Fruit fly (Drosophila melanogaster) whole organism, embryonic: ENCODE measurements around the gene Cdc23.

Experiments
- Adf1 ChIP-seq: fragments of 200-800 bp; sonication (Bioruptor generic); IDR thresholded peaks from 2 replicates; pipeline ENCODE4 v1.3.6; 2022; ENCODE audit warnings: missing biosample characterization, missing genetic modification characterization
- CG11247 ChIP-seq: fragments of 200-800 bp; sonication (Bioruptor generic); IDR thresholded peaks from 2 replicates; pipeline ENCODE4 v1.3.6; 2022; ENCODE audit warnings: missing biosample characterization, missing genetic modification characterization
- CG12104 ChIP-seq: fragments of 200-800 bp; sonication (Bioruptor generic); optimal IDR thresholded peaks from 3 replicates; lab custom pipeline; 2016; ENCODE audit warnings: missing biosample characterization, missing genetic modification characterization
- CG12391 ChIP-seq: fragments of 200-800 bp; sonication (Bioruptor generic); optimal IDR thresholded peaks from 3 replicates; lab custom pipeline; 2018; ENCODE audit warnings: missing biosample characterization, mild to moderate bottlenecking, missing genetic modification characterization, moderate library complexity
- CG12744 ChIP-seq: fragments of 200-800 bp; sonication (Bioruptor generic); optimal IDR thresholded peaks from 2 replicates; lab custom pipeline; 2016; ENCODE audit warnings: missing biosample characterization, missing genetic modification characterization
- CG14710 ChIP-seq: fragments of 200-800 bp; sonication (Bioruptor generic); optimal IDR thresholded peaks from 3 replicates; lab custom pipeline; 2019; ENCODE audit warnings: missing biosample characterization, mild to moderate bottlenecking, missing genetic modification characterization, moderate library complexity
- CG15011 ChIP-seq: fragments of 200-800 bp; sonication (Bioruptor generic); optimal IDR thresholded peaks from 3 replicates; lab custom pipeline; 2018; ENCODE audit warnings: missing biosample characterization, mild to moderate bottlenecking, missing genetic modification characterization
- CG1602 ChIP-seq: fragments of 200-800 bp; sonication (Bioruptor generic); optimal IDR thresholded peaks from 3 replicates; lab custom pipeline; 2016; ENCODE audit warnings: missing biosample characterization, missing genetic modification characterization
- CG17361 ChIP-seq: fragments of 200-800 bp; sonication (Bioruptor generic); IDR thresholded peaks from 3 replicates; pipeline ENCODE4 v1.3.6; 2022; ENCODE audit warnings: missing biosample characterization, missing genetic modification characterization
- CG17829 ChIP-seq: fragments of 200-800 bp; optimal IDR thresholded peaks from 2 replicates; lab custom pipeline; 2019; ENCODE audit warnings: missing biosample characterization, mild to moderate bottlenecking, missing genetic modification characterization, moderate library complexity
- CG18262 ChIP-seq: fragments of 200-800 bp; optimal IDR thresholded peaks from 3 replicates; lab custom pipeline; 2019; ENCODE audit warnings: missing biosample characterization, mild to moderate bottlenecking, missing genetic modification characterization, moderate library complexity
- CG1832 ChIP-seq: fragments of 200-800 bp; sonication (Bioruptor generic); optimal IDR thresholded peaks from 2 replicates; lab custom pipeline; 2017; ENCODE audit warnings: missing biosample characterization, mild to moderate bottlenecking, missing genetic modification characterization, inconsistent platforms
- CG18476 ChIP-seq: fragments of 200-800 bp; sonication (Bioruptor generic); optimal IDR thresholded peaks from 2 replicates; lab custom pipeline; 2016; ENCODE audit warnings: missing biosample characterization, mild to moderate bottlenecking, missing genetic modification characterization
- CG2678 ChIP-seq: fragments of 200-800 bp; sonication (Bioruptor generic); optimal IDR thresholded peaks from 3 replicates; lab custom pipeline; 2019; ENCODE audit warnings: missing biosample characterization, mild to moderate bottlenecking, missing genetic modification characterization, moderate library complexity
- CG34422 ChIP-seq: fragments of 200-800 bp; sonication (Bioruptor generic); IDR thresholded peaks from 3 replicates; pipeline ENCODE4 v1.3.6; 2022; ENCODE audit warnings: missing biosample characterization, missing genetic modification characterization
- CG3847 ChIP-seq: fragments of 200-800 bp; sonication (Bioruptor generic); IDR thresholded peaks from 2 replicates; pipeline ENCODE4 v1.3.6; 2022; ENCODE audit warnings: missing biosample characterization, missing genetic modification characterization
- CG4854 ChIP-seq: fragments of 200-800 bp; sonication (Bioruptor generic); optimal IDR thresholded peaks from 2 replicates; lab custom pipeline; 2016; ENCODE audit warnings: missing biosample characterization, missing genetic modification characterization, inconsistent platforms
- CG6175 ChIP-seq: fragments of 200-800 bp; sonication (Bioruptor generic); IDR thresholded peaks from 3 replicates; pipeline ENCODE4 v1.3.6; 2022; ENCODE audit warnings: missing biosample characterization, missing genetic modification characterization
- CG7271 ChIP-seq: fragments of 200-800 bp; sonication (Bioruptor generic); optimal IDR thresholded peaks from 2 replicates; lab custom pipeline; 2018; ENCODE audit warnings: missing biosample characterization, mild to moderate bottlenecking, missing genetic modification characterization, moderate library complexity
- CG8290 ChIP-seq, 3 experiments: fragments of 200-800 bp; sonication (Bioruptor generic); optimal IDR thresholded peaks; 2 replicates each; lab custom pipeline; 2016 to 2019; ENCODE audit warnings: missing biosample characterization in 3 of 3, missing genetic modification characterization in 3 of 3, mild to moderate bottlenecking in 2 of 3, moderate library complexity in 1 of 3
- CG9797 ChIP-seq: fragments of 200-800 bp; sonication (Bioruptor generic); optimal IDR thresholded peaks from 3 replicates; lab custom pipeline; 2018; ENCODE audit warnings: missing biosample characterization, mild to moderate bottlenecking, missing genetic modification characterization
- CG9817 ChIP-seq: fragments of 200-800 bp; sonication (Bioruptor generic); optimal IDR thresholded peaks from 2 replicates; lab custom pipeline; 2018; ENCODE audit warnings: missing biosample characterization, mild to moderate bottlenecking, missing genetic modification characterization, moderate library complexity
- CG9932 ChIP-seq: fragments of 200-800 bp; sonication (Bioruptor generic); IDR thresholded peaks from 2 replicates; pipeline ENCODE4 v1.3.6; 2022; ENCODE audit warnings: missing biosample characterization, missing genetic modification characterization
- Camta ChIP-seq: fragments of 200-800 bp; sonication (Bioruptor generic); optimal IDR thresholded peaks from 2 replicates; lab custom pipeline; 2016; ENCODE audit warnings: missing biosample characterization, missing genetic modification characterization
- CkIIα-i1 ChIP-seq: fragments of 200-800 bp; sonication (Bioruptor generic); IDR thresholded peaks from 2 replicates; pipeline ENCODE4 v1.3.6; 2022; ENCODE audit warnings: missing biosample characterization, missing genetic modification characterization
- CrebB ChIP-seq: fragments of 200-800 bp; sonication (Bioruptor generic); optimal IDR thresholded peaks from 3 replicates; lab custom pipeline; 2018; ENCODE audit warnings: missing biosample characterization, mild to moderate bottlenecking, missing genetic modification characterization
- Dip3 ChIP-seq: fragments of 200-800 bp; sonication (Bioruptor generic); optimal IDR thresholded peaks from 3 replicates; lab custom pipeline; 2016; ENCODE audit warnings: missing biosample characterization, missing genetic modification characterization
- E2f2 ChIP-seq: fragments of 200-800 bp; sonication (Bioruptor generic); IDR thresholded peaks from 2 replicates; pipeline ENCODE4 v1.3.6; 2022; ENCODE audit warnings: missing biosample characterization, missing genetic modification characterization
- Gsc ChIP-seq: fragments of 200-800 bp; sonication (Bioruptor generic); IDR thresholded peaks from 2 replicates; pipeline ENCODE4 v1.3.6; 2022; ENCODE audit warnings: missing biosample characterization, missing genetic modification characterization
- Hand ChIP-seq: fragments of 200-800 bp; sonication (Bioruptor generic); optimal IDR thresholded peaks from 2 replicates; lab custom pipeline; 2017; ENCODE audit warnings: mild to moderate bottlenecking, missing biosample characterization, missing genetic modification reagents, missing genetic modification characterization
- Hr3 ChIP-seq: fragments of 200-800 bp; sonication (Bioruptor generic); optimal IDR thresholded peaks from 3 replicates; lab custom pipeline; 2016; ENCODE audit warnings: missing biosample characterization, missing genetic modification characterization
- Jarid2 ChIP-seq: fragments of 200-800 bp; sonication (Bioruptor generic); optimal IDR thresholded peaks from 3 replicates; lab custom pipeline; 2017; ENCODE audit warnings: mild to moderate bottlenecking, missing biosample characterization, missing genetic modification reagents, missing genetic modification characterization
- Poxn ChIP-seq: fragments of 200-800 bp; sonication (Bioruptor generic); IDR thresholded peaks from 2 replicates; pipeline ENCODE4 v1.3.6; 2022; ENCODE audit warnings: missing biosample characterization, missing genetic modification characterization
- Xrp1 ChIP-seq: fragments of 200-800 bp; sonication (Bioruptor generic); IDR thresholded peaks from 2 replicates; pipeline ENCODE4 v1.3.6; 2022; ENCODE audit warnings: missing biosample characterization, missing genetic modification characterization
- abd-A ChIP-seq: fragments of 200-800 bp; sonication (Bioruptor generic); optimal IDR thresholded peaks from 3 replicates; lab custom pipeline; 2019; ENCODE audit warnings: missing biosample characterization, mild to moderate bottlenecking, missing genetic modification characterization, moderate library complexity
- br ChIP-seq: fragments of >200 bp; optimal IDR thresholded peaks from 2 replicates; lab custom pipeline; 2017
- cas ChIP-seq: fragments of 200-800 bp; sonication (Bioruptor generic); IDR thresholded peaks from 2 replicates; pipeline ENCODE4 v1.3.6; 2022; ENCODE audit warnings: missing biosample characterization, missing genetic modification characterization
- crol ChIP-seq: fragments of 200-800 bp; sonication (Bioruptor generic); IDR thresholded peaks from 2 replicates; pipeline ENCODE4 v1.3.6; 2022; ENCODE audit warnings: missing biosample characterization, missing genetic modification characterization
- cwo ChIP-seq: fragments of 200-800 bp; sonication (Bioruptor generic); optimal IDR thresholded peaks from 3 replicates; lab custom pipeline; 2017; ENCODE audit warnings: missing biosample characterization, missing genetic modification characterization, mild to moderate bottlenecking, moderate library complexity, missing genetic modification reagents
- danr ChIP-seq: fragments of 200-800 bp; sonication (Bioruptor generic); IDR thresholded peaks from 2 replicates; pipeline ENCODE4 v1.3.6; 2022; ENCODE audit warnings: missing biosample characterization, missing genetic modification characterization
- en ChIP-seq: fragments of 200-800 bp; sonication (Bioruptor generic); optimal IDR thresholded peaks from 2 replicates; lab custom pipeline; 2016; ENCODE audit warnings: missing biosample characterization, missing genetic modification characterization
- exex ChIP-seq: fragments of 200-800 bp; sonication (Bioruptor generic); optimal IDR thresholded peaks from 4 replicates; lab custom pipeline; 2018; ENCODE audit warnings: missing biosample characterization, mild to moderate bottlenecking, missing genetic modification characterization, moderate library complexity
- ind ChIP-seq: fragments of 200-800 bp; sonication (Bioruptor generic); optimal IDR thresholded peaks from 3 replicates; lab custom pipeline; 2016; ENCODE audit warnings: missing biosample characterization, missing genetic modification characterization
- ken ChIP-seq: fragments of 200-800 bp; sonication (Bioruptor generic); IDR thresholded peaks from 3 replicates; pipeline ENCODE4 v1.3.6; 2022; ENCODE audit warnings: missing biosample characterization, missing genetic modification characterization
- mam ChIP-seq: fragments of 200-800 bp; sonication (Bioruptor generic); optimal IDR thresholded peaks from 3 replicates; lab custom pipeline; 2016; ENCODE audit warnings: missing biosample characterization, missing genetic modification characterization
- nau ChIP-seq: fragments of 200-800 bp; sonication (Bioruptor generic); optimal IDR thresholded peaks from 3 replicates; lab custom pipeline; 2017; ENCODE audit warnings: missing biosample characterization, mild to moderate bottlenecking, missing genetic modification characterization, missing genetic modification reagents
- pros ChIP-seq: fragments of 200-800 bp; sonication (Bioruptor generic); optimal IDR thresholded peaks from 3 replicates; lab custom pipeline; 2019; ENCODE audit warnings: missing biosample characterization, mild to moderate bottlenecking, missing genetic modification characterization, moderate library complexity
- schlank ChIP-seq: fragments of 200-800 bp; sonication (Bioruptor generic); optimal IDR thresholded peaks from 2 replicates; lab custom pipeline; 2018; ENCODE audit warnings: missing biosample characterization, mild to moderate bottlenecking, missing genetic modification characterization
- slp2 ChIP-seq: fragments of 200-800 bp; sonication (Bioruptor generic); optimal IDR thresholded peaks from 2 replicates; lab custom pipeline; 2016; ENCODE audit warnings: missing biosample characterization, missing genetic modification characterization
- sug ChIP-seq: fragments of 200-800 bp; optimal IDR thresholded peaks from 2 replicates; lab custom pipeline; 2019; ENCODE audit warnings: missing biosample characterization, mild to moderate bottlenecking, missing genetic modification characterization, moderate library complexity
- unc-4 ChIP-seq: fragments of 200-800 bp; sonication (Bioruptor generic); IDR thresholded peaks from 2 replicates; pipeline ENCODE4 v1.3.6; 2022; ENCODE audit warnings: missing biosample characterization, missing genetic modification characterization; ENCODE audit not compliant: partially characterized antibody
- wdn ChIP-seq: fragments of 200-800 bp; sonication (Bioruptor generic); IDR thresholded peaks from 2 replicates; pipeline ENCODE4 v1.3.6; 2022; ENCODE audit warnings: missing biosample characterization, missing genetic modification characterization

Gene Cdc23

DNA sequence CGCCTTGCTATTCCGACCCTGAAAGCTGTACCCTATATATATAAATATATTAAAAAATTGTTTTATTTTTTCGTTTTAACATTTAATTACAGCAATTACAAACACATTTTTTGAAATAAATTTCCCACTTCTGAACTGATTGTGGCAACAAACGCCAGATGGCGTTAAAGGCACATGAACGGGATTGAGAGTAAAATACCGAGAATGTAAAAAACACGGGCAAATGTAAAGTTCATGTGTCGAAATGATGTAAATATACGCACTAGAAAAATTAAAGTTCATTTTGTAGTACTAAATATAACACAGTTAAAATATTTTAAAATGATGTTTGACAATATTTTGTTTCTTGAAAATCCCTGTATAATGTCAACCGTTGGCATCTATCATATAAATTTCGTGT is 5.2 kb downstream of the Cdc23 start (continued):
- 0 out of 3 replicates have a peak, but pooled peaks have one; percentile 21 for TF ChIP-seq CG17361 (GFP tag; lab: Robert Waterston, UW)
- TF ChIP-seq unc-4 (GFP tag; lab: Robert Waterston, UW): no peak
- TF ChIP-seq wdn (GFP tag; lab: Robert Waterston, UW): no peak
- peak; percentile 61 for TF ChIP-seq E2f2 (GFP tag; lab: Robert Waterston, UW)
- TF ChIP-seq CG18476 (GFP tag; lab: Kevin White, UChicago): no peak
- no peak for TF ChIP-seq CG12391 (tag; lab: Kevin White, UChicago)
- no peak for TF ChIP-seq CG34422 (GFP tag; lab: Robert Waterston, UW)
- peak; percentile 34 for TF ChIP-seq CG14710
- TF ChIP-seq crol: no peak
- TF ChIP-seq CrebB (tag; lab: Kevin White, UChicago): no peak
- TF ChIP-seq Xrp1 (GFP tag; lab: Robert Waterston, UW): peak; percentile 41; the same call in 1 of the 2 replicates
- TF ChIP-seq Adf1 (GFP tag; lab: Robert Waterston, UW): no peak
- peak; percentile 1 for TF ChIP-seq Hr3 (GFP tag; lab: Kevin White, UChicago)
- no peak for TF ChIP-seq CG6175 (GFP tag; lab: Robert Waterston, UW)
- no peak for TF ChIP-seq br
- TF ChIP-seq CG7271: no peak
- TF ChIP-seq CG15011 (GFP tag; lab: Kevin White, UChicago): no peak
- no peak for TF ChIP-seq schlank (tag; lab: Kevin White, UChicago)
- TF ChIP-seq ken (GFP tag; lab: Robert Waterston, UW): no peak
- no peak for TF ChIP-seq CG12744
- TF ChIP-seq cas (GFP tag; lab: Robert Waterston, UW): no peak
- no peak for TF ChIP-seq pros (GFP tag; lab: Kevin White, UChicago)
- peak; percentile 39 for TF ChIP-seq CG17829
- TF ChIP-seq Camta (GFP tag; lab: Kevin White, UChicago): no peak
- TF ChIP-seq CG3847 (GFP tag; lab: Robert Waterston, UW): no peak
- TF ChIP-seq CG8290 (GFP tag; optimal IDR thresholded peaks at IDR 0.05; lab: Kevin White, UChicago): no peak
- peak; percentile 23 to 35 for TF ChIP-seq CG8290 (tag; optimal IDR thresholded peaks at IDR 0.05; lab: Kevin White, UChicago)
- TF ChIP-seq ind (GFP tag; lab: Kevin White, UChicago): no peak
- no peak for TF ChIP-seq CkIIα-i1 (GFP tag; lab: Robert Waterston, UW)
- no peak for TF ChIP-seq danr
- TF ChIP-seq exex (tag; lab: Kevin White, UChicago): no peak
- TF ChIP-seq Jarid2 (GFP tag; lab: Kevin White, UChicago): no peak
- TF ChIP-seq CG2678 (tag; lab: Kevin White, UChicago): peak; percentile 30
- TF ChIP-seq CG11247: no peak; the same call in 1 of the 2 replicates
- TF ChIP-seq CG9932: peak; percentile 17; the same call in 1 of the 2 replicates
- TF ChIP-seq CG18262 (tag; lab: Kevin White, UChicago): peak; percentile 28
- peak; percentile 3 for TF ChIP-seq CG9817 (tag; lab: Kevin White, UChicago)
- no peak for TF ChIP-seq en (GFP tag; lab: Kevin White, UChicago)
- TF ChIP-seq Gsc (GFP tag; lab: Robert Waterston, UW): no peak
- no peak for TF ChIP-seq CG9797 (GFP tag; lab: Kevin White, UChicago)
- TF ChIP-seq cwo (GFP tag; lab: Kevin White, UChicago): no peak
- no peak for TF ChIP-seq abd-A (tag; lab: Kevin White, UChicago)
- TF ChIP-seq sug (tag; lab: Kevin White, UChicago): peak; percentile 37
- no peak for TF ChIP-seq nau (GFP tag; lab: Kevin White, UChicago)
- TF ChIP-seq CG1832 (GFP tag; lab: Kevin White, UChicago): no peak
- no peak for TF ChIP-seq Poxn (GFP tag; lab: Robert Waterston, UW)
- no peak for TF ChIP-seq Hand (GFP tag; lab: Kevin White, UChicago)
- TF ChIP-seq Dip3 (GFP tag; lab: Kevin White, UChicago): no peak
- TF ChIP-seq CG12104 (GFP tag; lab: Kevin White, UChicago): no peak
- TF ChIP-seq CG4854 (GFP tag; lab: Kevin White, UChicago): no peak
- no peak for TF ChIP-seq CG1602 (GFP tag; lab: Kevin White, UChicago)
- TF ChIP-seq mam (GFP tag; lab: Kevin White, UChicago): no peak
- no peak for TF ChIP-seq slp2 (GFP tag; lab: Kevin White, UChicago)
